Fruit fly (Drosophila melanogaster) whole organism, embryonic: ENCODE measurements around the gene put.

Experiments
- Awh ChIP-seq: fragments of 200-800 bp; sonication (Bioruptor generic); IDR thresholded peaks from 2 replicates; pipeline ENCODE4, ENCODE4 v1.3.6; 2022; ENCODE audit warnings: missing biosample characterization, missing genetic modification characterization
- Bteb2 ChIP-seq: fragments of 200-800 bp; sonication (Bioruptor generic); optimal IDR thresholded peaks from 2 replicates; lab custom pipeline; 2016; ENCODE audit warnings: missing biosample characterization, missing genetic modification characterization
- CG10366 ChIP-seq: fragments of 200-800 bp; sonication (Bioruptor generic); IDR thresholded peaks from 2 replicates; pipeline ENCODE4 v1.3.6; 2022; ENCODE audit warnings: missing biosample characterization, missing genetic modification characterization
- CG10565 ChIP-seq: fragments of 200-800 bp; sonication (Bioruptor generic); optimal IDR thresholded peaks from 3 replicates; lab custom pipeline; 2016; ENCODE audit warnings: missing biosample characterization, mild to moderate bottlenecking, missing genetic modification characterization
- CG11093 ChIP-seq: fragments of 200-800 bp; sonication (Bioruptor generic); IDR thresholded peaks from 3 replicates; pipeline ENCODE4 v1.3.6; 2022; ENCODE audit warnings: missing biosample characterization, missing genetic modification characterization
- CG11247 ChIP-seq: fragments of 200-800 bp; sonication (Bioruptor generic); IDR thresholded peaks from 2 replicates; pipeline ENCODE4 v1.3.6; 2022; ENCODE audit warnings: missing biosample characterization, missing genetic modification characterization
- CG11560 ChIP-seq: fragments of 200-800 bp; sonication (Bioruptor generic); IDR thresholded peaks from 3 replicates; pipeline ENCODE4 v1.3.6; 2022; ENCODE audit warnings: missing biosample characterization, missing genetic modification characterization
- CG1832 ChIP-seq: fragments of 200-800 bp; sonication (Bioruptor generic); optimal IDR thresholded peaks from 2 replicates; lab custom pipeline; 2017; ENCODE audit warnings: missing biosample characterization, mild to moderate bottlenecking, missing genetic modification characterization, inconsistent platforms
- CG2129 ChIP-seq: fragments of 200-800 bp; sonication (Bioruptor generic); IDR thresholded peaks from 2 replicates; pipeline ENCODE4 v1.3.6; 2022; ENCODE audit warnings: missing biosample characterization, missing genetic modification characterization; ENCODE audit not compliant: partially characterized antibody
- CG3163 ChIP-seq: fragments of 200-800 bp; sonication (Bioruptor generic); optimal IDR thresholded peaks from 3 replicates; lab custom pipeline; 2016; ENCODE audit warnings: missing biosample characterization, missing genetic modification characterization
- CG3847 ChIP-seq: fragments of 200-800 bp; sonication (Bioruptor generic); IDR thresholded peaks from 2 replicates; pipeline ENCODE4 v1.3.6; 2022; ENCODE audit warnings: missing biosample characterization, missing genetic modification characterization
- CG7271 ChIP-seq: fragments of 200-800 bp; sonication (Bioruptor generic); optimal IDR thresholded peaks from 2 replicates; lab custom pipeline; 2018; ENCODE audit warnings: missing biosample characterization, mild to moderate bottlenecking, missing genetic modification characterization, moderate library complexity
- CG7928 ChIP-seq: fragments of 200-800 bp; sonication (Bioruptor generic); optimal IDR thresholded peaks from 2 replicates; lab custom pipeline; 2017; ENCODE audit warnings: missing biosample characterization, mild to moderate bottlenecking, missing genetic modification characterization
- CG8765 ChIP-seq: fragments of 200-800 bp; sonication (Bioruptor generic); IDR thresholded peaks from 2 replicates; pipeline ENCODE4 v1.3.6; 2022; ENCODE audit warnings: missing biosample characterization, missing genetic modification characterization
- CG8944 ChIP-seq: fragments of 200-800 bp; sonication (Bioruptor generic); optimal IDR thresholded peaks from 3 replicates; lab custom pipeline; 2016; ENCODE audit warnings: missing biosample characterization, missing genetic modification characterization
- CG9797 ChIP-seq: fragments of 200-800 bp; sonication (Bioruptor generic); optimal IDR thresholded peaks from 3 replicates; lab custom pipeline; 2018; ENCODE audit warnings: missing biosample characterization, mild to moderate bottlenecking, missing genetic modification characterization
- CrebB ChIP-seq: fragments of 200-800 bp; sonication (Bioruptor generic); optimal IDR thresholded peaks from 3 replicates; lab custom pipeline; 2018; ENCODE audit warnings: missing biosample characterization, mild to moderate bottlenecking, missing genetic modification characterization
- Dll ChIP-seq: fragments of 200-800 bp; sonication (Bioruptor generic); IDR thresholded peaks from 4 replicates; pipeline ENCODE4 v1.3.6; 2022; ENCODE audit warnings: missing biosample characterization, missing genetic modification characterization; ENCODE audit not compliant: partially characterized antibody
- Doc3 ChIP-seq: fragments of 200-800 bp; sonication (Bioruptor generic); IDR thresholded peaks from 3 replicates; pipeline ENCODE4 v1.3.6; 2022; ENCODE audit warnings: missing biosample characterization, missing genetic modification characterization; ENCODE audit not compliant: partially characterized antibody
- Elba2 ChIP-seq: fragments of 200-800 bp; sonication (Bioruptor generic); optimal IDR thresholded peaks from 3 replicates; lab custom pipeline; 2016; ENCODE audit warnings: missing biosample characterization, missing genetic modification characterization
- Gsc ChIP-seq: fragments of 200-800 bp; sonication (Bioruptor generic); IDR thresholded peaks from 2 replicates; pipeline ENCODE4 v1.3.6; 2022; ENCODE audit warnings: missing biosample characterization, missing genetic modification characterization
- HHEX ChIP-seq: fragments of 200-800 bp; sonication (Bioruptor generic); optimal IDR thresholded peaks from 3 replicates; lab custom pipeline; 2017; ENCODE audit warnings: missing biosample characterization, mild to moderate bottlenecking, missing genetic modification characterization, missing genetic modification reagents
- Hsf ChIP-seq: fragments of 200-800 bp; sonication (Bioruptor generic); optimal IDR thresholded peaks from 3 replicates; lab custom pipeline; 2016; ENCODE audit warnings: missing biosample characterization, missing genetic modification characterization
- MESR4 ChIP-seq: fragments of 200-800 bp; sonication (Bioruptor generic); optimal IDR thresholded peaks from 2 replicates; lab custom pipeline; 2018; ENCODE audit warnings: missing biosample characterization, mild to moderate bottlenecking, missing genetic modification characterization, moderate library complexity
- Nf-YC ChIP-seq: fragments of 200-800 bp; optimal IDR thresholded peaks from 3 replicates; lab custom pipeline; 2019; ENCODE audit warnings: missing biosample characterization, mild to moderate bottlenecking, missing genetic modification characterization, moderate library complexity
- Sin3A ChIP-seq: fragments of >200 bp; optimal IDR thresholded peaks from 2 replicates; lab custom pipeline; 2018
- Six4 ChIP-seq: fragments of 200-800 bp; sonication (Bioruptor generic); optimal IDR thresholded peaks from 2 replicates; lab custom pipeline; 2016; ENCODE audit warnings: missing biosample characterization, missing genetic modification characterization
- Sox102F ChIP-seq: fragments of 200-800 bp; sonication (Bioruptor generic); optimal IDR thresholded peaks from 2 replicates; lab custom pipeline; 2018; ENCODE audit warnings: missing biosample characterization, mild to moderate bottlenecking, missing genetic modification characterization, moderate library complexity
- Trl ChIP-seq, 3 experiments: fragments of >200 bp in 2 of 3; fragments of 200-800 bp in 1 of 3; sonication (Bioruptor generic) in 1 of 3; optimal IDR thresholded peaks; 2 replicates in 1 of 3; 3 replicates in 2 of 3; lab custom pipeline; 2016 to 2017; ENCODE audit warnings: missing biosample characterization in 1 of 3, missing genetic modification characterization in 1 of 3
- btn ChIP-seq: fragments of 200-800 bp; sonication (Bioruptor generic); optimal IDR thresholded peaks from 2 replicates; lab custom pipeline; 2016; ENCODE audit warnings: missing biosample characterization, missing genetic modification characterization
- en ChIP-seq: fragments of 200-800 bp; sonication (Bioruptor generic); optimal IDR thresholded peaks from 2 replicates; lab custom pipeline; 2016; ENCODE audit warnings: missing biosample characterization, missing genetic modification characterization
- gcm ChIP-seq: fragments of 200-800 bp; sonication (Bioruptor generic); optimal IDR thresholded peaks from 2 replicates; lab custom pipeline; 2019; ENCODE audit warnings: missing biosample characterization, mild to moderate bottlenecking, missing genetic modification characterization, moderate library complexity
- gem ChIP-seq: fragments of 200-800 bp; sonication (Bioruptor generic); optimal IDR thresholded peaks from 2 replicates; lab custom pipeline; 2019; ENCODE audit warnings: missing biosample characterization, mild to moderate bottlenecking, missing genetic modification characterization, moderate library complexity
- gro ChIP-seq: fragments of 200-800 bp; sonication (Bioruptor generic); optimal IDR thresholded peaks from 2 replicates; lab custom pipeline; 2016; ENCODE audit warnings: missing biosample characterization, missing genetic modification characterization
- mirr ChIP-seq: fragments of 200-800 bp; sonication (Bioruptor generic); optimal IDR thresholded peaks from 3 replicates; lab custom pipeline; 2018; ENCODE audit warnings: missing biosample characterization, mild to moderate bottlenecking, missing genetic modification characterization
- otp ChIP-seq: fragments of 200-800 bp; sonication (Bioruptor generic); IDR thresholded peaks from 3 replicates; pipeline ENCODE4, ENCODE4 v1.3.6; 2022; ENCODE audit warnings: missing biosample characterization, missing genetic modification characterization
- p53 ChIP-seq: fragments of 200-800 bp; sonication (Bioruptor generic); optimal IDR thresholded peaks from 2 replicates; lab custom pipeline; 2016; ENCODE audit warnings: missing biosample characterization, missing genetic modification characterization
- phol ChIP-seq: fragments of 200-800 bp; sonication (Bioruptor generic); optimal IDR thresholded peaks from 3 replicates; lab custom pipeline; 2018; ENCODE audit warnings: missing biosample characterization, mild to moderate bottlenecking, missing genetic modification characterization, moderate library complexity
- pnt ChIP-seq: fragments of 200-800 bp; sonication (Bioruptor generic); optimal IDR thresholded peaks from 3 replicates; lab custom pipeline; 2016; ENCODE audit warnings: missing biosample characterization, missing genetic modification characterization
- sd ChIP-seq: fragments of 200-800 bp; sonication (Bioruptor generic); optimal IDR thresholded peaks from 3 replicates; lab custom pipeline; 2018; ENCODE audit warnings: missing biosample characterization, mild to moderate bottlenecking, missing genetic modification characterization, moderate library complexity
- sim ChIP-seq: fragments of 200-800 bp; sonication (Bioruptor generic); IDR thresholded peaks from 2 replicates; pipeline ENCODE4 v1.3.6; 2022; ENCODE audit warnings: missing biosample characterization, missing genetic modification characterization
- slou ChIP-seq: fragments of 200-800 bp; sonication (Bioruptor generic); optimal IDR thresholded peaks from 3 replicates; lab custom pipeline; 2016; ENCODE audit warnings: missing biosample characterization, missing genetic modification characterization
- ssp ChIP-seq: fragments of 200-800 bp; sonication (Bioruptor generic); IDR thresholded peaks from 2 replicates; pipeline ENCODE4 v1.3.6; 2022; ENCODE audit warnings: missing biosample characterization, missing genetic modification characterization

put gene

dm6 chr3R:14586480-14587443 lies 38.7 kb downstream of the put start (continued):
- TF ChIP-seq CG2129 (no peak), CG10366 (GFP tag; lab: Robert Waterston, UW) (no peak), Bteb2 (no peak), Dll (no peak), p53 (no peak), ssp (no peak), pnt (GFP tag; lab: Kevin White, UChicago) (no peak), mirr (no peak), CG8765 (GFP tag; lab: Robert Waterston, UW) (0 out of 2 replicates have a peak, but pooled peaks have one; percentile 9), gcm (GFP tag; lab: Kevin White, UChicago) (peak; percentile 9), Elba2 (GFP tag; lab: Kevin White, UChicago) (no peak), CG9797 (no peak), CrebB (tag; lab: Kevin White, UChicago) (no peak), Gsc (no peak), Awh (GFP tag; lab: Robert Waterston, UW) (no peak), CG11560 (tag; lab: Robert Waterston, UW) (no peak), gro (no peak), CG1832 (GFP tag; lab: Kevin White, UChicago) (no peak), CG7271 (tag; lab: Kevin White, UChicago) (no peak), Doc3 (GFP tag; lab: Robert Waterston, UW) (no peak), Sin3A (no peak), phol (tag; lab: Kevin White, UChicago) (peak; percentile 32), CG8944 (GFP tag; lab: Kevin White, UChicago) (no peak), gem (tag; lab: Kevin White, UChicago) (peak; percentile 58), btn (GFP tag; lab: Kevin White, UChicago) (no peak), Nf-YC (tag; lab: Kevin White, UChicago) (no peak), Sox102F (GFP tag; lab: Kevin White, UChicago) (peak; percentile 16), slou (GFP tag; lab: Kevin White, UChicago) (no peak), CG10565 (GFP tag; lab: Kevin White, UChicago) (no peak), CG3847 (no peak), CG11093 (GFP tag; lab: Robert Waterston, UW) (no peak), HHEX (GFP tag; lab: Kevin White, UChicago) (no peak), en (GFP tag; lab: Kevin White, UChicago) (no peak), CG7928 (no peak), otp (GFP tag; lab: Robert Waterston, UW) (no peak), MESR4 (GFP tag; lab: Kevin White, UChicago) (no peak), sim (GFP tag; lab: Robert Waterston, UW) (no peak), CG11247 (GFP tag; lab: Robert Waterston, UW) (no peak)

- TF ChIP-seq CG3163 (GFP tag; lab: Kevin White, UChicago) (peak; percentile 88), Trl (optimal IDR thresholded peaks at IDR 0.05; lab: Kevin White, UChicago) (peak; percentile 64 to 78), Trl (GFP tag; optimal IDR thresholded peaks at IDR 0.05; lab: Kevin White, UChicago) (no peak), sd (tag; lab: Kevin White, UChicago) (peak; percentile 70), Six4 (GFP tag; lab: Kevin White, UChicago) (no peak), Hsf (GFP tag; lab: Kevin White, UChicago) (no peak)
Measured at dm6 chr3R:14580045-14580579, 45.4 kb downstream of the put start.
